Worm (Caenorhabditis elegans): ENCODE data around the gene mksr-1.

The mksr-1 gene

ce11 chrX:1068986-1069385 lies at the start of gene mksr-1:
TSS of gene mksr-1 (minus strand) at chrX:1069129.
- TF ChIP-seq madf-6 (GFP tag; IDR thresholded peaks at IDR 0.05), result no peak
- TF ChIP-seq cebp-2 (GFP tag; IDR thresholded peaks at IDR 0.05), result no peak
- TF ChIP-seq egrh-3 (GFP tag; IDR thresholded peaks at IDR 0.05), result 0 out of 2 replicates have a peak, but pooled peaks have one; percentile 16
- no peak for TF ChIP-seq attf-6 (GFP tag; IDR thresholded peaks at IDR 0.05)
- TF ChIP-seq zfh-2 (GFP tag; conservative IDR thresholded peaks at IDR 0.05), result 0 out of 2 replicates have a peak, but pooled peaks have one; percentile 12
- no peak for TF ChIP-seq pha-4 (tag; optimal IDR thresholded peaks at IDR 0.05)
- no peak for TF ChIP-seq B0035.1 (tag; optimal IDR thresholded peaks at IDR 0.05)

ce11 chrX:1117252-1117651 lies 48.3 kb upstream of the mksr-1 start:
- TF ChIP-seq madf-6 (GFP tag; IDR thresholded peaks at IDR 0.05), result no peak
- TF ChIP-seq attf-5 (GFP tag; optimal IDR thresholded peaks at IDR 0.05), result no peak
- TF ChIP-seq F37B4.10 (GFP tag; IDR thresholded peaks at IDR 0.05), result no peak
- TF ChIP-seq let-607 (tag; optimal IDR thresholded peaks at IDR 0.05), result peak in 1 of 2 experiments; percentile 73
- peak; percentile 87 for TF ChIP-seq nhr-80 (tag; optimal IDR thresholded peaks at IDR 0.05)
- no peak for TF ChIP-seq lin-54 (GFP tag; optimal IDR thresholded peaks at IDR 0.05)

- TF ChIP-seq efl-1 (GFP tag; optimal IDR thresholded peaks at IDR 0.05) (no peak), chd-7 (tag; optimal IDR thresholded peaks at IDR 0.05) (no peak), attf-5 (GFP tag; optimal IDR thresholded peaks at IDR 0.05) (no peak), egl-44 (GFP tag; IDR thresholded peaks at IDR 0.05) (no peak), aptf-2 (GFP tag; conservative IDR thresholded peaks at IDR 0.05) (no peak), F52B5.7 (tag; optimal IDR thresholded peaks at IDR 0.05) (no peak), tlf-1 (GFP tag; optimal IDR thresholded peaks at IDR 0.05) (no peak)
Measured at ce11 chrX:1115207-1115606, 46.3 kb upstream of the mksr-1 start.

ce11 chrX:1111603-1112002 lies 42.7 kb upstream of the mksr-1 start, which contains the start of gene C05D9.3:
TSS of gene C05D9.3 (plus strand) at chrX:1111903.
- TF ChIP-seq F55B11.4 (tag; optimal IDR thresholded peaks at IDR 0.05; ENCODE audit: borderline replicate concordance, insufficient read depth) (no peak), tbx-9 (tag; optimal IDR thresholded peaks at IDR 0.05; ENCODE audit: borderline replicate concordance) (no peak), egl-18 (GFP tag; IDR thresholded peaks at IDR 0.05) (no peak), madf-3 (GFP tag; IDR thresholded peaks at IDR 0.05) (no peak)

- no peak for TF ChIP-seq Y53F4B.3 (GFP tag; IDR thresholded peaks at IDR 0.05)
- no peak for TF ChIP-seq F23B12.7 (tag; optimal IDR thresholded peaks at IDR 0.05; ENCODE audit: insufficient read depth)
- TF ChIP-seq rec-8 (tag; optimal IDR thresholded peaks at IDR 0.05), result no peak
- TF ChIP-seq ama-1 (optimal IDR thresholded peaks at IDR 0.05), result no peak
- no peak for TF ChIP-seq ama-1 (GFP tag; optimal IDR thresholded peaks at IDR 0.05)
- TF ChIP-seq bed-2 (GFP tag; IDR thresholded peaks at IDR 0.05), result no peak
- TF ChIP-seq C17E4.6 (GFP tag; IDR thresholded peaks at IDR 0.05), result no peak
- TF ChIP-seq F22D6.2 (tag; optimal IDR thresholded peaks at IDR 0.05), result no peak
- TF ChIP-seq die-1 (tag; optimal IDR thresholded peaks at IDR 0.05), result no peak
- no peak for TF ChIP-seq Y56A3A.18 (GFP tag; IDR thresholded peaks at IDR 0.05)
- no peak for TF ChIP-seq tbx-9 (tag; optimal IDR thresholded peaks at IDR 0.05; ENCODE audit: borderline replicate concordance)
- TF ChIP-seq dpl-1 (GFP tag; optimal IDR thresholded peaks at IDR 0.05), result no peak
- no peak for TF ChIP-seq bed-1 (GFP tag; IDR thresholded peaks at IDR 0.05)
Measured at ce11 chrX:1110723-1111122, 41.8 kb upstream of the mksr-1 start.
